Fruit fly (Drosophila melanogaster): ENCODE data around the gene Nmd3.

Gene Nmd3

DNA sequence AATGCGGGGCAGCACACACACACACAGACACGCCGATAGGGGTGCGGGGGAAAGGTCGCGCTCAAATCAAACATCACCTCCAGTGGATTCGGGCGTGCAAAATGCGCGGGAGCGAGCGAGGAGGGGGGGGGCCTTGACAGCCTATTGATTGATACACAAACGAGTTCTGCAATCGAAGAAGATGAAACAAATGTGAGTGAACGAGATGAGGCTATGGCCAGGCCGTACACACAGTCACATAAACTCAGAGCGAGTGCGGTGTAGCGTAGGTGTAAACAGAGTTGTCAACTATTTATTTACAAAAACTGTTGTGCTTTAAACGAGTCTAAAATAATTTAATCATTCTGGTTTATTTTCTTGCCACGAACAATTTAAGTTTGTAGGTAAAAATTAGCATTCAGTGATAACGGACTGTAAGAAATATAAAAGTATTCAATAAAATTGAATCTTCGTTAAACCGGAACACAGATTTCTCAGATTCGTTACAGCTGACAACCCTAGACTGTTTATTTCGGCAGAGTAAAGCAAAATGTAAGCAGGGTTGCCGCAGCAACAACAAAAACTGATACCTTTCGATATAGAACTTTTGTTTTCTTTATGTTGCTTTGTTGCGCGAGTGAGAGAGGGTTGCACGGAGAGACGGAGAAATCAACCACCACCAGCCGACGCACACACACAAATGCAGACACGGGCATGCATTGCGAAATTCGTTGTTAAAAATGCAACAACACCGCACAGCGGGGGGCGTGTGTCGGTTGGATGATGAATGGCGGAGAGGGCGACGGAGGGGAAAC is 49.3 kb downstream of the Nmd3 start (continued):
- TF ChIP-seq CG11695 (GFP tag; IDR thresholded peaks at IDR 0.05) (peak; percentile 92), fd64A (GFP tag; optimal IDR thresholded peaks at IDR 0.05) (peak; percentile 75), Sox102F (GFP tag; optimal IDR thresholded peaks at IDR 0.05) (peak; percentile 90), nerfin-1 (tag; optimal IDR thresholded peaks at IDR 0.05) (peak; percentile 86), so (GFP tag; IDR thresholded peaks at IDR 0.05) (peak; percentile 80), CG12155 (GFP tag; optimal IDR thresholded peaks at IDR 0.05) (peak; percentile 77), B-H2 (GFP tag; optimal IDR thresholded peaks at IDR 0.05) (peak; percentile 86), pita (GFP tag; optimal IDR thresholded peaks at IDR 0.05) (no peak), phol (tag; optimal IDR thresholded peaks at IDR 0.05) (peak; percentile 91), ato (GFP tag; IDR thresholded peaks at IDR 0.05; ENCODE audit: partially characterized antibody) (no peak), croc (GFP tag; conservative IDR thresholded peaks at IDR 0.05) (peak; percentile 76), H15 (GFP tag; IDR thresholded peaks at IDR 0.05) (peak; percentile 72; the same call in 2 of the 3 replicates), CG10959 (GFP tag; IDR thresholded peaks at IDR 0.05) (peak; percentile 71), Nf-YC (tag; optimal IDR thresholded peaks at IDR 0.05) (peak; percentile 87), TFAM (GFP tag; optimal IDR thresholded peaks at IDR 0.05) (no peak), pho (GFP tag; optimal IDR thresholded peaks at IDR 0.05) (peak; percentile 77), CG10462 (GFP tag; optimal IDR thresholded peaks at IDR 0.05) (peak; percentile 66), lmd (GFP tag; IDR thresholded peaks at IDR 0.05) (peak; percentile 86), Dp (GFP tag; optimal IDR thresholded peaks at IDR 0.05) (no peak), bab2 (GFP tag; optimal IDR thresholded peaks at IDR 0.05) (peak; percentile 85), CG18476 (GFP tag; optimal IDR thresholded peaks at IDR 0.05) (peak; percentile 89), ara (GFP tag; IDR thresholded peaks at IDR 0.05) (peak; percentile 76), Fer1 (GFP tag; optimal IDR thresholded peaks at IDR 0.05) (peak; percentile 95), CG14860 (GFP tag; IDR thresholded peaks at IDR 0.05; ENCODE audit: partially characterized antibody) (no peak), jigr1 (GFP tag; IDR thresholded peaks at IDR 0.05) (peak; percentile 64; the same call in 2 of the 3 replicates), CG9876 (GFP tag; optimal IDR thresholded peaks at IDR 0.05) (peak; percentile 32), HLH4C (GFP tag; IDR thresholded peaks at IDR 0.05; ENCODE audit: partially characterized antibody) (no peak), vnd (GFP tag; IDR thresholded peaks at IDR 0.05; ENCODE audit: partially characterized antibody) (no peak), CG7745 (tag; optimal IDR thresholded peaks at IDR 0.05) (peak; percentile 42), CG17385 (GFP tag; optimal IDR thresholded peaks at IDR 0.05) (peak; percentile 89), shn (GFP tag; optimal IDR thresholded peaks at IDR 0.05) (peak; percentile 54), p53 (GFP tag; optimal IDR thresholded peaks at IDR 0.05) (peak; percentile 51), jumu (GFP tag; optimal IDR thresholded peaks at IDR 0.05) (peak; percentile 37), crp (GFP tag; optimal IDR thresholded peaks at IDR 0.05) (peak in 1 of 2 experiments; percentile 45), CG8359 (GFP tag; optimal IDR thresholded peaks at IDR 0.05; ENCODE audit: borderline replicate concordance) (peak; percentile 76), CG18764 (GFP tag; optimal IDR thresholded peaks at IDR 0.05) (peak; percentile 70), CG10366 (GFP tag; IDR thresholded peaks at IDR 0.05) (peak; percentile 79), Pdp1 (GFP tag; optimal IDR thresholded peaks at IDR 0.05) (peak; percentile 74 to 84), CG7786 (GFP tag; optimal IDR thresholded peaks at IDR 0.05) (peak; percentile 84), Antp (GFP tag; optimal IDR thresholded peaks at IDR 0.05) (peak; percentile 78), CG5953 (GFP tag; IDR thresholded peaks at IDR 0.05) (peak; percentile 60), CG13123 (GFP tag; optimal IDR thresholded peaks at IDR 0.05) (peak; percentile 71), eve (GFP tag; optimal IDR thresholded peaks at IDR 0.05) (no peak), CG10431 (GFP tag; optimal IDR thresholded peaks at IDR 0.05) (peak; percentile 74), CG13424 (tag; optimal IDR thresholded peaks at IDR 0.05) (peak; percentile 94), Trl (optimal IDR thresholded peaks at IDR 0.05) (peak; percentile 2 to 35), Trl (GFP tag; optimal IDR thresholded peaks at IDR 0.05) (peak; percentile 86), Ravus (GFP tag; IDR thresholded peaks at IDR 0.05) (peak; percentile 33), CG15514 (GFP tag; optimal IDR thresholded peaks at IDR 0.05) (peak; percentile 84)

All from whole organism, embryonic.